Fruit fly (Drosophila melanogaster): ENCODE measurements around the gene Hpd.
A peak's percentile ranks its signal among the peaks of the same experiment; 100 is the strongest.

The Hpd gene

dm6 chr3L:20464677-20465076 is 25.0 kb upstream of the Hpd start, which contains the start of gene atk:
atk (minus strand) TSS chr3L:20464862.
- no peak for TF ChIP-seq gl (tag; optimal IDR thresholded peaks at IDR 0.05)
- TF ChIP-seq Ets98B (GFP tag; IDR thresholded peaks at IDR 0.05), result no peak
- TF ChIP-seq CG9948 (tag; optimal IDR thresholded peaks at IDR 0.05), result no peak
- no peak for TF ChIP-seq fd96Ca (GFP tag; IDR thresholded peaks at IDR 0.05)
- TF ChIP-seq CG32121 (GFP tag; IDR thresholded peaks at IDR 0.05), result no peak
- TF ChIP-seq EcR (GFP tag; optimal IDR thresholded peaks at IDR 0.05), result no peak
- TF ChIP-seq CG8159 (tag; optimal IDR thresholded peaks at IDR 0.05), result no peak
- TF ChIP-seq CG10348 (GFP tag; IDR thresholded peaks at IDR 0.05), result no peak
- TF ChIP-seq D1 (tag; optimal IDR thresholded peaks at IDR 0.05), result no peak
- TF ChIP-seq Pif1B (GFP tag; optimal IDR thresholded peaks at IDR 0.05), result no peak
- TF ChIP-seq Snoo (tag; optimal IDR thresholded peaks at IDR 0.05), result no peak
- no peak for TF ChIP-seq rn (GFP tag; IDR thresholded peaks at IDR 0.05)
- no peak for TF ChIP-seq CG14655 (GFP tag; optimal IDR thresholded peaks at IDR 0.05)
- TF ChIP-seq CG15710 (tag; optimal IDR thresholded peaks at IDR 0.05), result no peak
- no peak for TF ChIP-seq CG13204 (GFP tag; optimal IDR thresholded peaks at IDR 0.05)
- no peak for TF ChIP-seq CG12605 (GFP tag; IDR thresholded peaks at IDR 0.05)
- no peak for TF ChIP-seq CG34367 (tag; optimal IDR thresholded peaks at IDR 0.05)
- TF ChIP-seq CG4496 (GFP tag; IDR thresholded peaks at IDR 0.05), result no peak
- no peak for TF ChIP-seq Pif1A (GFP tag; optimal IDR thresholded peaks at IDR 0.05)

dm6 chr3L:20462391-20462790 is 22.7 kb upstream of the Hpd start:
- no peak for TF ChIP-seq Pif1A (GFP tag; optimal IDR thresholded peaks at IDR 0.05)
- no peak for TF ChIP-seq CG34367 (tag; optimal IDR thresholded peaks at IDR 0.05)
- TF ChIP-seq gl (tag; optimal IDR thresholded peaks at IDR 0.05), result no peak
- TF ChIP-seq CG15710 (tag; optimal IDR thresholded peaks at IDR 0.05), result no peak
- TF ChIP-seq CG4496 (GFP tag; IDR thresholded peaks at IDR 0.05), result no peak
- TF ChIP-seq EcR (GFP tag; optimal IDR thresholded peaks at IDR 0.05), result no peak

dm6 chr3L:20460383-20460782 is 20.7 kb upstream of the Hpd start, which contains the start of gene mag:
mag (plus strand) TSS chr3L:20460683.
- TF ChIP-seq gl (tag; optimal IDR thresholded peaks at IDR 0.05) (no peak), CG10348 (GFP tag; IDR thresholded peaks at IDR 0.05) (no peak), CG15710 (tag; optimal IDR thresholded peaks at IDR 0.05) (no peak), CG13204 (GFP tag; optimal IDR thresholded peaks at IDR 0.05) (no peak), D1 (tag; optimal IDR thresholded peaks at IDR 0.05) (no peak), CG8159 (tag; optimal IDR thresholded peaks at IDR 0.05) (no peak), CG17806 (tag; optimal IDR thresholded peaks at IDR 0.05) (no peak), EcR (GFP tag; optimal IDR thresholded peaks at IDR 0.05) (no peak), CG4496 (GFP tag; IDR thresholded peaks at IDR 0.05) (no peak), Ets98B (GFP tag; IDR thresholded peaks at IDR 0.05) (no peak), Pif1B (GFP tag; optimal IDR thresholded peaks at IDR 0.05) (no peak), CG9948 (tag; optimal IDR thresholded peaks at IDR 0.05) (no peak), rn (GFP tag; IDR thresholded peaks at IDR 0.05) (no peak), Pif1A (GFP tag; optimal IDR thresholded peaks at IDR 0.05) (no peak), CG8301 (tag; optimal IDR thresholded peaks at IDR 0.05) (no peak), CG14655 (GFP tag; optimal IDR thresholded peaks at IDR 0.05) (no peak), fd96Ca (GFP tag; IDR thresholded peaks at IDR 0.05) (no peak), CG34367 (tag; optimal IDR thresholded peaks at IDR 0.05) (no peak), Snoo (tag; optimal IDR thresholded peaks at IDR 0.05) (no peak), CG32121 (GFP tag; IDR thresholded peaks at IDR 0.05) (no peak)

- TF ChIP-seq Pif1B (GFP tag; optimal IDR thresholded peaks at IDR 0.05), result peak; percentile 14
- TF ChIP-seq CG8159 (tag; optimal IDR thresholded peaks at IDR 0.05), result peak; percentile 64
- TF ChIP-seq D1 (tag; optimal IDR thresholded peaks at IDR 0.05), result no peak
- no peak for TF ChIP-seq Ets98B (GFP tag; IDR thresholded peaks at IDR 0.05)
- no peak for TF ChIP-seq fd96Ca (GFP tag; IDR thresholded peaks at IDR 0.05)
- TF ChIP-seq rn (GFP tag; IDR thresholded peaks at IDR 0.05), result no peak
- TF ChIP-seq Snoo (tag; optimal IDR thresholded peaks at IDR 0.05), result peak; percentile 53
- peak; percentile 29; the same call in 1 of the 2 replicates for TF ChIP-seq CG32121 (GFP tag; IDR thresholded peaks at IDR 0.05)
- no peak for TF ChIP-seq CG10348 (GFP tag; IDR thresholded peaks at IDR 0.05)
- 0 out of 3 replicates have a peak, but pooled peaks have one; percentile 35 for TF ChIP-seq CG4496 (GFP tag; IDR thresholded peaks at IDR 0.05)
- no peak for TF ChIP-seq CG34367 (tag; optimal IDR thresholded peaks at IDR 0.05)
- TF ChIP-seq CG9948 (tag; optimal IDR thresholded peaks at IDR 0.05), result peak; percentile 43
- no peak for TF ChIP-seq CG17806 (tag; optimal IDR thresholded peaks at IDR 0.05)
- TF ChIP-seq CG8301 (tag; optimal IDR thresholded peaks at IDR 0.05), result no peak
- TF ChIP-seq CG12605 (GFP tag; IDR thresholded peaks at IDR 0.05), result no peak
- no peak for TF ChIP-seq gl (tag; optimal IDR thresholded peaks at IDR 0.05)
- no peak for TF ChIP-seq Pif1A (GFP tag; optimal IDR thresholded peaks at IDR 0.05)
- no peak for TF ChIP-seq EcR (GFP tag; optimal IDR thresholded peaks at IDR 0.05)
- TF ChIP-seq CG14655 (GFP tag; optimal IDR thresholded peaks at IDR 0.05), result peak; percentile 47
- peak; percentile 59 for TF ChIP-seq CG15710 (tag; optimal IDR thresholded peaks at IDR 0.05)
- no peak for TF ChIP-seq CG13204 (GFP tag; optimal IDR thresholded peaks at IDR 0.05)
Measured at dm6 chr3L:20452813-20453682, 13.4 kb upstream of the Hpd start, which contains the start of gene CG5199. CG5199 (minus strand) TSS chr3L:20452864.

dm6 chr3L:20448773-20449172 is 9.1 kb upstream of the Hpd start:
- TF ChIP-seq CG14655 (GFP tag; optimal IDR thresholded peaks at IDR 0.05) (no peak), Ets98B (GFP tag; IDR thresholded peaks at IDR 0.05) (no peak), D1 (tag; optimal IDR thresholded peaks at IDR 0.05) (no peak), Pif1A (GFP tag; optimal IDR thresholded peaks at IDR 0.05) (no peak), Snoo (tag; optimal IDR thresholded peaks at IDR 0.05) (no peak), CG9948 (tag; optimal IDR thresholded peaks at IDR 0.05) (no peak), rn (GFP tag; IDR thresholded peaks at IDR 0.05) (no peak), CG32121 (GFP tag; IDR thresholded peaks at IDR 0.05) (no peak), CG8301 (tag; optimal IDR thresholded peaks at IDR 0.05) (no peak), CG8159 (tag; optimal IDR thresholded peaks at IDR 0.05) (no peak), CG17806 (tag; optimal IDR thresholded peaks at IDR 0.05) (no peak), gl (tag; optimal IDR thresholded peaks at IDR 0.05) (no peak), CG10348 (GFP tag; IDR thresholded peaks at IDR 0.05) (no peak), CG13204 (GFP tag; optimal IDR thresholded peaks at IDR 0.05) (no peak), CG12605 (GFP tag; IDR thresholded peaks at IDR 0.05) (no peak), EcR (GFP tag; optimal IDR thresholded peaks at IDR 0.05) (no peak), CG15710 (tag; optimal IDR thresholded peaks at IDR 0.05) (no peak), CG4496 (GFP tag; IDR thresholded peaks at IDR 0.05) (no peak), CG34367 (tag; optimal IDR thresholded peaks at IDR 0.05) (no peak)
